Worm (Caenorhabditis elegans) whole organism, late embryonic: ENCODE results near the gene Y46G5A.22.

Source experiments
- C08G9.2 ChIP-seq: sonication (generic microtip); optimal IDR thresholded peaks from 2 replicates; lab custom pipeline; 2016; ENCODE audit warnings: mild to moderate bottlenecking, missing genetic modification characterization, moderate library complexity, missing compliant biosample characterization
- C38D4.7 ChIP-seq: fragments of 200-800 bp; sonication (Bioruptor generic); optimal IDR thresholded peaks from 2 replicates; lab custom pipeline; 2018; ENCODE audit warnings: mild to moderate bottlenecking, missing genetic modification characterization, moderate library complexity, missing compliant biosample characterization
- F13H6.1 ChIP-seq: sonication (generic microtip); optimal IDR thresholded peaks from 2 replicates; lab custom pipeline; 2016; ENCODE audit warnings: missing genetic modification characterization, missing compliant biosample characterization
- K02D7.2 ChIP-seq: sonication (generic microtip); optimal IDR thresholded peaks from 2 replicates; lab custom pipeline; 2017; ENCODE audit warnings: mild to moderate bottlenecking, missing genetic modification characterization, missing compliant biosample characterization
- Y22D7AL.16 ChIP-seq: sonication (generic microtip); optimal IDR thresholded peaks from 2 replicates; lab custom pipeline; 2016; ENCODE audit warnings: missing genetic modification characterization, missing compliant biosample characterization
- ceh-14 ChIP-seq: sonication (generic microtip); optimal IDR thresholded peaks from 2 replicates; lab custom pipeline; 2016; ENCODE audit warnings: missing genotype, missing genetic modification characterization, missing compliant biosample characterization
- ceh-19 ChIP-seq: fragments of 200-800 bp; sonication (Bioruptor generic); optimal IDR thresholded peaks from 2 replicates; lab custom pipeline; 2018; ENCODE audit warnings: mild to moderate bottlenecking, missing genetic modification characterization, missing compliant biosample characterization
- ceh-24 ChIP-seq: sonication (generic microtip); optimal IDR thresholded peaks from 2 replicates; lab custom pipeline; 2016; ENCODE audit warnings: mild to moderate bottlenecking, missing genetic modification characterization, missing compliant biosample characterization
- ceh-30 ChIP-seq: fragments of 150-350 bp; optimal IDR thresholded peaks from 2 replicates; lab custom pipeline; 2014; ENCODE audit warnings: missing biosample characterization, missing genetic modification characterization
- ceh-31 ChIP-seq: sonication (generic microtip); optimal IDR thresholded peaks from 2 replicates; lab custom pipeline; 2016; ENCODE audit warnings: missing genetic modification characterization, missing compliant biosample characterization
- ceh-34 ChIP-seq: sonication (generic microtip); optimal IDR thresholded peaks from 2 replicates; lab custom pipeline; 2016; ENCODE audit warnings: mild to moderate bottlenecking, missing genetic modification characterization, missing compliant biosample characterization
- ceh-45 ChIP-seq: fragments of 200-800 bp; sonication (Bioruptor generic); IDR thresholded peaks from 2 replicates; pipeline ENCODE4 v1.3.6; 2022; ENCODE audit warnings: missing genetic modification reagents, missing genetic modification characterization, missing compliant biosample characterization
- ceh-48 ChIP-seq: sonication (generic microtip); optimal IDR thresholded peaks from 2 replicates; lab custom pipeline; 2016; ENCODE audit warnings: missing genetic modification characterization, inconsistent platforms, missing compliant biosample characterization
- ceh-6 ChIP-seq: fragments of 200-800 bp; sonication (Bioruptor generic); optimal IDR thresholded peaks from 2 replicates; lab custom pipeline; 2018; ENCODE audit warnings: mild to moderate bottlenecking, missing genetic modification characterization, missing compliant biosample characterization
- ceh-9 ChIP-seq: sonication (generic microtip); optimal IDR thresholded peaks from 2 replicates; lab custom pipeline; 2016; ENCODE audit warnings: mild to moderate bottlenecking, missing genetic modification characterization, inconsistent platforms, missing compliant biosample characterization
- dmd-4 ChIP-seq: sonication (generic microtip); optimal IDR thresholded peaks from 2 replicates; lab custom pipeline; 2016; ENCODE audit warnings: borderline replicate concordance, missing genetic modification characterization, missing compliant biosample characterization
- elt-2 ChIP-seq: sonication (generic microtip); optimal IDR thresholded peaks from 2 replicates; lab custom pipeline; 2016; ENCODE audit warnings: missing genetic modification reagents, missing genetic modification characterization, missing compliant biosample characterization
- elt-4 ChIP-seq: sonication (generic microtip); optimal IDR thresholded peaks from 2 replicates; lab custom pipeline; 2016; ENCODE audit warnings: missing genetic modification characterization, missing compliant biosample characterization
- ets-4 ChIP-seq: sonication (generic microtip); optimal IDR thresholded peaks from 2 replicates; lab custom pipeline; 2016; ENCODE audit warnings: missing genetic modification characterization, missing compliant biosample characterization
- eyg-1 ChIP-seq: sonication (generic microtip); optimal IDR thresholded peaks from 2 replicates; lab custom pipeline; 2016; ENCODE audit warnings: missing genotype, missing genetic modification characterization, missing compliant biosample characterization
- fax-1 ChIP-seq: sonication (generic microtip); optimal IDR thresholded peaks from 2 replicates; lab custom pipeline; 2016; ENCODE audit warnings: missing genotype, missing genetic modification characterization, missing compliant biosample characterization
- fkh-10 ChIP-seq: fragments of 150-350 bp; optimal IDR thresholded peaks from 2 replicates; lab custom pipeline; 2014; ENCODE audit warnings: missing biosample characterization, missing genetic modification reagents, missing genetic modification characterization
- gmeb-2 ChIP-seq: sonication (generic microtip); optimal IDR thresholded peaks from 2 replicates; lab custom pipeline; 2016; ENCODE audit warnings: missing genetic modification characterization, inconsistent platforms, missing compliant biosample characterization
- hlh-15 ChIP-seq: sonication (generic microtip); optimal IDR thresholded peaks from 2 replicates; lab custom pipeline; 2016; ENCODE audit warnings: missing genetic modification characterization, missing compliant biosample characterization
- hlh-30 ChIP-seq: sonication (generic microtip); optimal IDR thresholded peaks from 2 replicates; lab custom pipeline; 2017; ENCODE audit warnings: antibody characterized with exemption, missing genetic modification characterization, missing compliant biosample characterization; ENCODE audit not compliant: insufficient read depth
- hlh-6 ChIP-seq: sonication (generic microtip); optimal IDR thresholded peaks from 2 replicates; lab custom pipeline; 2016; ENCODE audit warnings: missing genotype, missing genetic modification characterization, missing compliant biosample characterization
- nfya-1 ChIP-seq: sonication (generic microtip); optimal IDR thresholded peaks from 2 replicates; lab custom pipeline; 2017; ENCODE audit warnings: missing genetic modification characterization, mild to moderate bottlenecking, missing compliant biosample characterization, antibody characterized with exemption, moderate library complexity
- odd-2 ChIP-seq: sonication (generic microtip); optimal IDR thresholded peaks from 2 replicates; lab custom pipeline; 2017; ENCODE audit warnings: antibody characterized with exemption, mild to moderate bottlenecking, missing genetic modification characterization, missing compliant biosample characterization
- pag-3 ChIP-seq: sonication (generic microtip); optimal IDR thresholded peaks from 2 replicates; lab custom pipeline; 2016; ENCODE audit warnings: missing compliant biosample characterization, missing genetic modification characterization, borderline replicate concordance
- pax-1 ChIP-seq: fragments of 150-350 bp; optimal IDR thresholded peaks from 2 replicates; lab custom pipeline; 2014; ENCODE audit warnings: missing biosample characterization, missing genetic modification characterization
- pha-2 ChIP-seq: sonication (generic microtip); optimal IDR thresholded peaks from 2 replicates; lab custom pipeline; 2017; ENCODE audit warnings: mild to moderate bottlenecking, missing genetic modification characterization, missing compliant biosample characterization
- pqm-1 ChIP-seq: sonication (generic microtip); optimal IDR thresholded peaks from 2 replicates; lab custom pipeline; 2016; ENCODE audit warnings: missing genetic modification characterization, missing compliant biosample characterization
- pros-1 ChIP-seq: fragments of 150-350 bp; optimal IDR thresholded peaks from 2 replicates; lab custom pipeline; 2014; ENCODE audit warnings: missing biosample characterization, missing genetic modification reagents, missing genetic modification characterization
- ref-2 ChIP-seq: sonication (generic microtip); optimal IDR thresholded peaks from 2 replicates; lab custom pipeline; 2016; ENCODE audit warnings: missing genetic modification characterization, missing compliant biosample characterization
- rnt-1 ChIP-seq: sonication (generic microtip); optimal IDR thresholded peaks from 2 replicates; lab custom pipeline; 2016; ENCODE audit warnings: missing genetic modification characterization, missing compliant biosample characterization
- sdc-2 ChIP-seq: sonication (generic microtip); optimal IDR thresholded peaks from 2 replicates; lab custom pipeline; 2016; ENCODE audit warnings: missing genotype, missing genetic modification characterization, missing compliant biosample characterization
- sox-2 ChIP-seq: fragments of 200-800 bp; sonication (Bioruptor generic); IDR thresholded peaks from 2 replicates; pipeline ENCODE4 v1.3.6; 2022; ENCODE audit warnings: missing genetic modification reagents, missing genetic modification characterization, missing compliant biosample characterization
- syd-9 ChIP-seq: sonication (generic microtip); optimal IDR thresholded peaks from 2 replicates; lab custom pipeline; 2016; ENCODE audit warnings: mild to moderate bottlenecking, missing genetic modification characterization, moderate library complexity, missing compliant biosample characterization
- tbx-2 ChIP-seq: sonication (generic microtip); optimal IDR thresholded peaks from 2 replicates; lab custom pipeline; 2016; ENCODE audit warnings: missing genetic modification characterization, missing compliant biosample characterization
- ttx-3 ChIP-seq: sonication (generic microtip); optimal IDR thresholded peaks from 2 replicates; lab custom pipeline; 2016; ENCODE audit warnings: missing genetic modification reagents, missing genetic modification characterization, missing compliant biosample characterization
- unc-42 ChIP-seq: sonication (generic microtip); optimal IDR thresholded peaks from 2 replicates; lab custom pipeline; 2016; ENCODE audit warnings: missing genotype, missing genetic modification characterization, missing compliant biosample characterization
- unc-55 ChIP-seq: sonication (generic microtip); optimal IDR thresholded peaks from 2 replicates; lab custom pipeline; 2017; ENCODE audit warnings: missing biosample characterization, missing genetic modification reagents, missing genetic modification characterization
- zip-5 ChIP-seq: sonication (generic microtip); optimal IDR thresholded peaks from 2 replicates; lab custom pipeline; 2016; ENCODE audit warnings: missing genetic modification characterization, missing compliant biosample characterization
- ztf-16 ChIP-seq: sonication (generic microtip); optimal IDR thresholded peaks from 2 replicates; lab custom pipeline; 2017; ENCODE audit warnings: missing genetic modification characterization, missing compliant biosample characterization

Gene Y46G5A.22

DNA sequence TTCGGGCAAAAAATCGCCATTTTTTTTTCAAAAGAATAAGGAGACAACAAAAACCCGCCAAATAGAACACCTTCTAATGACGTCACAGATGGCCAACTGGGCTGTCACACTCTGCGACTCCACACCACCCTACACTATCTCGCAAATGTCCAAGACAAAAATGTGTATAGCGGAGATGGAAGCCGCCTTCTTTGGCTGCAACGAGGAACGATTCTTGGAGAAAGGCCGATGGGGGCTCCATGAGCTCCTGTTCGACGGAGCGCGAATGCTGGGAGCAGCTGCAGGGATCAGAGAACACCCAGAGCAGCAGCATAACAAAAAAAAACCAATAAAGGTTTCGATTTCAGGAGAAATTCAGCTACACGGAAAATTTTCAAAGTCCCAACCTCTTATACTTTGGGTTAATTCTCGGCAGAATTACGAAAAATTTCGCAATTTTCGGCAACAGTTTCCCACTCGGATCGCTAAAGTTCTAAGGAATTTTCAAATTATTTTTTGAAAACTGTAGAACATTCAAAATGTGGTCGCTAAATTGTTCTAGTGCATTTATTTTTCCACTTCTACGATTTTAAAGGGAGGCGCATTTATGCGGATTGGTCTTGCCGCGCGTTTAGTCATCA lies 12.5 kb downstream of the Y46G5A.22 start:
- TF ChIP-seq nfya-1 (peak; percentile 30), ceh-14 (tag; lab: Kevin White, UChicago) (no peak), pqm-1 (tag; lab: Kevin White, UChicago) (no peak), sdc-2 (tag; lab: Kevin White, UChicago) (no peak), hlh-6 (tag; lab: Kevin White, UChicago) (peak; percentile 60), gmeb-2 (tag; lab: Kevin White, UChicago) (no peak), Y22D7AL.16 (tag; lab: Kevin White, UChicago) (no peak), sox-2 (peak; percentile 16; the same call in 1 of the 2 replicates), ref-2 (peak; percentile 51), unc-42 (tag; lab: Kevin White, UChicago) (peak; percentile 10), ceh-31 (tag; lab: Kevin White, UChicago) (peak; percentile 39)

DNA sequence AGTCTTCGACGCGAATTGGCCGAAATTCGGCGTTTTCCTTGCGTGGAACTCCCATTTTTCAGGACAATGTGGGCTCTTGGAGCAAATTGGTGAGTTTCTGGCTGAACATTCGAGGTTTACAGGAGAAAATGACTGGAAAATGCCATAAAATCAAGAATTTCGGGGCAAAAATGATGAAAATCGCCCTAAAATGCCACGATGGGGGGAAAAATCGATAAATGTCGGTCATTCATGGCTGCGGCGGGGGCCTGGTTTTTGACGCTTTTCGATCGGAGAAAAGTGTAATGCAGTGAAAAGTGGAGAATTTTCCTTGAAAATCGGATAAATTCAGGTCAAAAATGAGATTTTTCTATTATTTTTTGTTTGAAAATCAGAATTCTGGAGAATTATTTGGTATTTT lies 13.2 kb downstream of the Y46G5A.22 start, which contains the start of the genes Y46G5A.18 and Y46G5A.47:
Y46G5A.18 (minus strand) TSS at position 101 of the 400 bp plus-strand sequence.
Y46G5A.47 (minus strand) TSS at position 146 of the 400 bp plus-strand sequence.
- TF ChIP-seq ceh-48 (tag; lab: Kevin White, UChicago), result peak; percentile 64
- no peak for TF ChIP-seq unc-55
- TF ChIP-seq ceh-6, result no peak
- TF ChIP-seq F13H6.1 (tag; lab: Kevin White, UChicago), result no peak

DNA sequence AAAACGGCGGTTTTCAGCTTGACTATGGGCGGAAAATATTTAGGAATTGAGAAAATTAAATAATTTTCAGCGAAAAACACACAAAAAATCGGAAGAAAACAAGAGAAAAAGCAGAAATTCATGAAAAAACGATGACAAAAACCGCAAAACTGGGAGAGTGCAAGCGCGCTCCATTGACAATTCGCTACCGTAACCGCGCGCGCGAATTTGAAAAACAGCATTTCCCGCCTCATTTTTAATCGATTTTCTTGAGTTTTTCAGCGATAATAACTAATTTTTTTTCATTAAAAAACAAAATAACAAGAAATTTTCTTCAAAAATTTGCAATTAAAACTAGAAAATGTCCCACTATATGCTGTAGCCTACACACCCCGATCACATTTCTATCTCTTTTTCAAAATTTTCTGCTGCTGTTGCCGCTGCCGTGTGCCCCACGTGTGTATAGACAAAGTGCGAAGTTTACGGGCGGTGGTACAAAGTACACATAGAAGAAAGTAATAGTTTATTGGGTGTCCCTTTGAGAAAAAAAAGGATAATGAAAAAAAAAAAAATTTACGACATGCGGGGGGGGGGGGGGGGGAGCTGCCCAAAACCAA lies 18.4 kb downstream of the Y46G5A.22 start:
- TF ChIP-seq C38D4.7 (GFP tag; lab: Kevin White, UChicago) (no peak), pax-1 (no peak), rnt-1 (tag; lab: Kevin White, UChicago) (peak; percentile 24), ceh-14 (tag; lab: Kevin White, UChicago) (no peak), nfya-1 (peak; percentile 2), ceh-34 (tag; lab: Kevin White, UChicago) (no peak), ceh-19 (no peak)

DNA sequence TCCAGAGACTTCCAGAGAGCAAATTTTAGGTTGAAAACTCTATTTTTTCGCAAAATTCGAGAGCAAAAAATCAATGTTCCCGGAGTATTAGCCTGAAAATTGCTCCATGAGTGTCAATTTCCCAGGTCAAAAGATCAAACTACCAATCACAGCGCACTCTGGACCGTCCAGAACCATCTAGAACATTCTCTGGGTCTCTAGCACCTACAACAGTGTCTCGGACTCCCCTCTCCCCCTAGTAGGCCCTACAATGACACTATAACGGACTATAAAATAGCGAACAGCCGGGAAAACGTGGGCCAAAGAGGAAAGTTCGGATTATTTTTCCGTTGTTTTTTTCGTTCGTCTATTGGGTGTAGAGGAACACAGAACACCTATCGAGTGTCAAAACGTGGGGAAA lies 19.0 kb downstream of the Y46G5A.22 start:
- TF ChIP-seq ttx-3 (no peak), ceh-19 (no peak), fax-1 (tag; lab: Kevin White, UChicago) (no peak), pag-3 (no peak), syd-9 (tag; lab: Kevin White, UChicago) (no peak), pros-1 (tag; lab: Kevin White, UChicago) (no peak), dmd-4 (tag; lab: Kevin White, UChicago) (no peak), hlh-15 (tag; lab: Kevin White, UChicago) (no peak), C08G9.2 (no peak), fkh-10 (GFP tag; lab: Kevin White, UChicago) (no peak), ztf-16 (tag; lab: Kevin White, UChicago) (no peak), eyg-1 (tag; lab: Kevin White, UChicago) (no peak), ceh-30 (no peak), gmeb-2 (tag; lab: Kevin White, UChicago) (no peak), F13H6.1 (tag; lab: Kevin White, UChicago) (no peak), zip-5 (tag; lab: Kevin White, UChicago) (no peak)

DNA sequence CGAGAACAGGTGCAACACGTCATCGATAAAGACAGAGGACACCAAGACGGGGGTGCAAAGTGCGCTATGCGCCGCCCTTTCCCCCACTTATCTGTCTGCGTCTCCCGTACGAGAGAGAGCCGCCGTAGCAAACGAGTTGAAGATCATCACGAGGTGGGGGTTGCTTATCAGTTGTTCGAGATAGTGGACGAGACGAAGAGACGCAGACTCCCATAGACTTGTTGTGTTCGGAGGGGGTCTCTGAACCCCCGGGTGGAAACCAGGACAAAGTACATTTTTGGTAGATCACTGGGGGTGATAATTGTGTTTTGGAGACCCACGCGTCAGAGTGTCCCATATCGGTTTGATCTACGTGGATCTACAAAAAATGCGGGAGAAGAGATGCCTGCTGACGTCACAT lies 19.6 kb downstream of the Y46G5A.22 start:
- TF ChIP-seq ets-4 (no peak), ceh-19 (no peak), ceh-24 (tag; lab: Kevin White, UChicago) (no peak), pax-1 (no peak), K02D7.2 (no peak), elt-2 (tag; lab: Kevin White, UChicago) (peak; percentile 72), elt-4 (tag; lab: Kevin White, UChicago) (no peak), ceh-31 (tag; lab: Kevin White, UChicago) (peak; percentile 40), unc-55 (peak; percentile 13), nfya-1 (peak; percentile 38), odd-2 (tag; lab: Kevin White, UChicago) (peak; percentile 7), ztf-16 (tag; lab: Kevin White, UChicago) (no peak), hlh-30 (peak; percentile 90), ceh-45 (GFP tag; lab: Robert Waterston, UW) (no peak), tbx-2 (tag; lab: Kevin White, UChicago) (peak; percentile 71), C38D4.7 (GFP tag; lab: Kevin White, UChicago) (no peak), pha-2 (no peak), ceh-9 (tag; lab: Kevin White, UChicago) (no peak), Y22D7AL.16 (tag; lab: Kevin White, UChicago) (no peak)
